Fruit fly (Drosophila melanogaster): ENCODE results near the gene eIF3e.

DNA sequence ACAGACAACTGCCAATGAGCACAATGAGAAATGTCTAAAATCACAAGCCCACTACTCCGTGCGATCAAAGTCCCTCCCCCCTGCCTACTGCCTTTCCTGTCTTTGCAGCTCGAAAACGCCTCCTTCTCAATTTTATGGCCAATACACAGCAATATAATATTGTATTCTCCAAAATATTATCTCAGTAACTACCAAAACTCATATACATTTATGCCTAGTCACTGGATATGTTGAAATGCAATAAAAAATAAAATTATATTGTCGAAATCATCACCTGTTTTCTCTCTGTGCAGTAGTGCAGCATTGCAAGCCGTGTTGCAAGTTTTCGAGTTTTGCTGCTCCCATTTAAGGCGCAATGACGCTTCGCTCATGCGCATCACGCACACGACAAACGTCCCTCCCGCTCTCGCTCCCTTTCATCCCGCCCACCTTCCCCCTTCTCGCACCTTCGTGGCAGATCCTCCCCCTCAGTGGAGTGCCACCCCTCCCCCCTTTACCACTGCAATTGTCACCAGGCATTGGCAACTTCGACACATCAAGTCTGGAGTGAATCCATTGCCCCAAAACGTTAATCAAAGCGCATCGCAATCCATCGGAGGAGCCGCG is 28.1 kb downstream of the eIF3e start:
- TF ChIP-seq MBD-R2 (GFP tag; IDR thresholded peaks at IDR 0.05) = no peak
- TF ChIP-seq slou (GFP tag; optimal IDR thresholded peaks at IDR 0.05) = no peak
- no peak for TF ChIP-seq ttk (GFP tag; IDR thresholded peaks at IDR 0.05)
- no peak for TF ChIP-seq CG6813 (GFP tag; optimal IDR thresholded peaks at IDR 0.05)
- TF ChIP-seq CG8478 (optimal IDR thresholded peaks at IDR 0.05) = no peak
- TF ChIP-seq CG32767 (GFP tag; IDR thresholded peaks at IDR 0.05) = no peak
- no peak for TF ChIP-seq unpg (GFP tag; optimal IDR thresholded peaks at IDR 0.05)
- no peak for TF ChIP-seq Dfd (GFP tag; optimal IDR thresholded peaks at IDR 0.05)
